Worm (Caenorhabditis elegans): Measurements from ENCODE around the gene Y60A9A.1.

ce11 chrX:14355034-14355433, 22.0 kb downstream of the Y60A9A.1 start:
- no peak for TF ChIP-seq nhr-12 (tag; optimal IDR thresholded peaks at IDR 0.05)
- no peak for TF ChIP-seq pha-4 (tag; optimal IDR thresholded peaks at IDR 0.05)
- no peak for TF ChIP-seq ceh-16 (tag; optimal IDR thresholded peaks at IDR 0.05)
- TF ChIP-seq nhr-237 (tag; optimal IDR thresholded peaks at IDR 0.05): no peak
- TF ChIP-seq mdl-1 (tag; optimal IDR thresholded peaks at IDR 0.05): no peak
- TF ChIP-seq aly-2 (tag; optimal IDR thresholded peaks at IDR 0.05): no peak
- no peak for TF ChIP-seq nhr-28 (tag; optimal IDR thresholded peaks at IDR 0.05)
- no peak for TF ChIP-seq snpc-4 (tag; optimal IDR thresholded peaks at IDR 0.05)
- TF ChIP-seq nhr-11 (tag; optimal IDR thresholded peaks at IDR 0.05): no peak
- TF ChIP-seq daf-12 (tag; optimal IDR thresholded peaks at IDR 0.05): no peak
